Worm (Caenorhabditis elegans) whole organism, late embryonic: ENCODE results near the gene tomm-70.

Source experiments
- ama-1 ChIP-seq: fragments of 150-350 bp; optimal IDR thresholded peaks from 2 replicates; lab custom pipeline; 2014
- ceh-19 ChIP-seq: fragments of 200-800 bp; sonication (Bioruptor generic); optimal IDR thresholded peaks from 2 replicates; lab custom pipeline; 2018; ENCODE audit warnings: mild to moderate bottlenecking, missing genetic modification characterization, missing compliant biosample characterization
- elt-4 ChIP-seq: sonication (generic microtip); optimal IDR thresholded peaks from 2 replicates; lab custom pipeline; 2016; ENCODE audit warnings: missing genetic modification characterization, missing compliant biosample characterization
- ets-4 ChIP-seq: sonication (generic microtip); optimal IDR thresholded peaks from 2 replicates; lab custom pipeline; 2016; ENCODE audit warnings: missing genetic modification characterization, missing compliant biosample characterization
- fkh-10 ChIP-seq: fragments of 150-350 bp; optimal IDR thresholded peaks from 2 replicates; lab custom pipeline; 2014; ENCODE audit warnings: missing biosample characterization, missing genetic modification reagents, missing genetic modification characterization
- gmeb-2 ChIP-seq: sonication (generic microtip); optimal IDR thresholded peaks from 2 replicates; lab custom pipeline; 2016; ENCODE audit warnings: missing genetic modification characterization, inconsistent platforms, missing compliant biosample characterization
- odd-2 ChIP-seq: sonication (generic microtip); optimal IDR thresholded peaks from 2 replicates; lab custom pipeline; 2017; ENCODE audit warnings: antibody characterized with exemption, mild to moderate bottlenecking, missing genetic modification characterization, missing compliant biosample characterization
- tbx-2 ChIP-seq: sonication (generic microtip); optimal IDR thresholded peaks from 2 replicates; lab custom pipeline; 2016; ENCODE audit warnings: missing genetic modification characterization, missing compliant biosample characterization
- tbx-7 ChIP-seq: sonication (generic microtip); optimal IDR thresholded peaks from 2 replicates; lab custom pipeline; 2016; ENCODE audit warnings: missing genotype, missing genetic modification characterization, missing compliant biosample characterization
- unc-3 ChIP-seq, 2 experiments: fragments of 200-800 bp in 1 of 2; sonication (Bioruptor generic) in 1 of 2; sonication (generic microtip) in 1 of 2; conservative IDR thresholded peaks in 1 of 2; optimal IDR thresholded peaks in 1 of 2; 2 replicates each; pipeline versions ENCODE4 v1.3.6 to Lab custom; 2016 to 2022; ENCODE audit warnings: missing compliant biosample characterization in 2 of 2, missing genetic modification characterization in 2 of 2, missing genetic modification reagents in 1 of 2
- unc-86 ChIP-seq: sonication (generic microtip); optimal IDR thresholded peaks from 2 replicates; lab custom pipeline; 2016; ENCODE audit warnings: missing genetic modification characterization, missing compliant biosample characterization

ce11 chrIII:8767292-8767829 is 12.8 kb upstream of the tomm-70 start, which contains the start of gene mig-22:
- TF ChIP-seq ceh-19 (GFP tag; lab: Kevin White, UChicago), result no peak
- TF ChIP-seq tbx-7 (tag; lab: Kevin White, UChicago), result no peak
- TF ChIP-seq unc-86 (tag; lab: Kevin White, UChicago), result no peak
- TF ChIP-seq odd-2 (tag; lab: Kevin White, UChicago), result no peak
- no peak for TF ChIP-seq tbx-2 (tag; lab: Kevin White, UChicago)
- TF ChIP-seq elt-4 (tag; lab: Kevin White, UChicago), result no peak
- TF ChIP-seq unc-3 (GFP tag; conservative IDR thresholded peaks at IDR 0.05; lab: Robert Waterston, UW), result no peak
- TF ChIP-seq unc-3 (tag; optimal IDR thresholded peaks at IDR 0.05; lab: Kevin White, UChicago), result no peak
- TF ChIP-seq gmeb-2 (tag; lab: Kevin White, UChicago), result no peak
- no peak for TF ChIP-seq ama-1
- no peak for TF ChIP-seq ets-4 (tag; lab: Kevin White, UChicago)
- no peak for TF ChIP-seq fkh-10 (GFP tag; lab: Kevin White, UChicago)
